Fruit fly (Drosophila melanogaster) whole organism, embryonic: ENCODE measurements around the gene RpS14a.

ENCODE experiments used
- Aef1 ChIP-seq: fragments of 200-800 bp; sonication (Bioruptor generic); IDR thresholded peaks from 3 replicates; pipeline ENCODE4 v1.3.6; 2022; ENCODE audit warnings: missing biosample characterization, missing genetic modification characterization
- Antp ChIP-seq: fragments of 200-800 bp; sonication (Bioruptor generic); optimal IDR thresholded peaks from 3 replicates; lab custom pipeline; 2016; ENCODE audit warnings: missing biosample characterization, missing genetic modification characterization
- CG11504 ChIP-seq: fragments of 200-800 bp; sonication (Bioruptor generic); optimal IDR thresholded peaks from 3 replicates; lab custom pipeline; 2019; ENCODE audit warnings: missing biosample characterization, mild to moderate bottlenecking, missing genetic modification characterization, moderate library complexity
- CG12769 ChIP-seq: fragments of 200-800 bp; sonication (Bioruptor generic); optimal IDR thresholded peaks from 2 replicates; lab custom pipeline; 2019; ENCODE audit warnings: missing biosample characterization, mild to moderate bottlenecking, missing genetic modification characterization, moderate library complexity
- CG13624 ChIP-seq: fragments of 200-800 bp; sonication (Bioruptor generic); optimal IDR thresholded peaks from 2 replicates; lab custom pipeline; 2016; ENCODE audit warnings: missing biosample characterization, missing genetic modification characterization
- CG13775 ChIP-seq: fragments of 200-800 bp; sonication (Bioruptor generic); optimal IDR thresholded peaks from 3 replicates; lab custom pipeline; 2017; ENCODE audit warnings: missing biosample characterization, mild to moderate bottlenecking, missing genetic modification characterization
- CG15479 ChIP-seq: fragments of 200-800 bp; sonication (Bioruptor generic); optimal IDR thresholded peaks from 3 replicates; lab custom pipeline; 2019; ENCODE audit warnings: missing biosample characterization, mild to moderate bottlenecking, missing genetic modification characterization, moderate library complexity
- CG18011 ChIP-seq: fragments of 200-800 bp; sonication (Bioruptor generic); optimal IDR thresholded peaks from 2 replicates; lab custom pipeline; 2017; ENCODE audit warnings: missing biosample characterization, missing genetic modification characterization, mild to moderate bottlenecking, moderate library complexity, missing genotype
- CG3163 ChIP-seq: fragments of 200-800 bp; sonication (Bioruptor generic); optimal IDR thresholded peaks from 3 replicates; lab custom pipeline; 2016; ENCODE audit warnings: missing biosample characterization, missing genetic modification characterization
- CG3407 ChIP-seq: fragments of 200-800 bp; sonication (Bioruptor generic); optimal IDR thresholded peaks from 2 replicates; lab custom pipeline; 2018; ENCODE audit warnings: missing biosample characterization, mild to moderate bottlenecking, missing genetic modification characterization
- CG34376 ChIP-seq: fragments of 200-800 bp; sonication (Bioruptor generic); optimal IDR thresholded peaks from 2 replicates; lab custom pipeline; 2018; ENCODE audit warnings: missing biosample characterization, mild to moderate bottlenecking, missing genetic modification characterization
- CG5180 ChIP-seq: fragments of 200-800 bp; sonication (Bioruptor generic); optimal IDR thresholded peaks from 3 replicates; lab custom pipeline; 2017; ENCODE audit warnings: missing biosample characterization, missing genetic modification characterization, mild to moderate bottlenecking, moderate library complexity, missing genetic modification reagents
- CG6683 ChIP-seq: fragments of 200-800 bp; sonication (Bioruptor generic); optimal IDR thresholded peaks from 2 replicates; lab custom pipeline; 2017; ENCODE audit warnings: missing biosample characterization, mild to moderate bottlenecking, missing genetic modification characterization, missing genetic modification reagents
- CG7372 ChIP-seq: fragments of 200-800 bp; sonication (Bioruptor generic); IDR thresholded peaks from 2 replicates; pipeline ENCODE4 v1.3.6; 2022; ENCODE audit warnings: missing biosample characterization, missing genetic modification characterization
- CG9215 ChIP-seq: fragments of 200-800 bp; sonication (Bioruptor generic); IDR thresholded peaks from 2 replicates; pipeline ENCODE4 v1.3.6; 2022; ENCODE audit warnings: missing biosample characterization, missing genetic modification characterization
- CrebB ChIP-seq: fragments of 200-800 bp; sonication (Bioruptor generic); optimal IDR thresholded peaks from 3 replicates; lab custom pipeline; 2018; ENCODE audit warnings: missing biosample characterization, mild to moderate bottlenecking, missing genetic modification characterization
- Dbx ChIP-seq: fragments of 200-800 bp; sonication (Bioruptor generic); IDR thresholded peaks from 3 replicates; pipeline ENCODE4 v1.3.6; 2022; ENCODE audit warnings: missing biosample characterization, missing genetic modification characterization
- Fer3 ChIP-seq: fragments of 200-800 bp; sonication (Bioruptor generic); optimal IDR thresholded peaks from 2 replicates; lab custom pipeline; 2018; ENCODE audit warnings: missing biosample characterization, mild to moderate bottlenecking, missing genetic modification characterization, moderate library complexity
- NFAT ChIP-seq: fragments of 200-800 bp; sonication (Bioruptor generic); IDR thresholded peaks from 2 replicates; pipeline ENCODE4 v1.3.6; 2022; ENCODE audit warnings: missing biosample characterization, missing genetic modification characterization
- NK7.1 ChIP-seq: fragments of 200-800 bp; sonication (Bioruptor generic); optimal IDR thresholded peaks from 3 replicates; lab custom pipeline; 2016; ENCODE audit warnings: missing biosample characterization, missing genetic modification characterization
- Nf-YC ChIP-seq: fragments of 200-800 bp; optimal IDR thresholded peaks from 3 replicates; lab custom pipeline; 2019; ENCODE audit warnings: missing biosample characterization, mild to moderate bottlenecking, missing genetic modification characterization, moderate library complexity
- NfI ChIP-seq: fragments of 200-800 bp; sonication (Bioruptor generic); optimal IDR thresholded peaks from 3 replicates; lab custom pipeline; 2018; ENCODE audit warnings: missing biosample characterization, mild to moderate bottlenecking, missing genetic modification characterization, moderate library complexity
- Pdp1 ChIP-seq, 2 experiments: fragments of 200-800 bp; sonication (Bioruptor generic); optimal IDR thresholded peaks; 3 replicates each; lab custom pipeline; 2016; ENCODE audit warnings: missing biosample characterization in 2 of 2, missing genetic modification characterization in 2 of 2, mild to moderate bottlenecking in 1 of 2, moderate library complexity in 1 of 2
- Rfx ChIP-seq: fragments of 200-800 bp; sonication (Bioruptor generic); IDR thresholded peaks from 2 replicates; pipeline ENCODE4 v1.3.6; 2022; ENCODE audit warnings: missing biosample characterization, missing genetic modification characterization
- Sry-β ChIP-seq: fragments of 200-800 bp; sonication (Bioruptor generic); optimal IDR thresholded peaks from 2 replicates; lab custom pipeline; 2018; ENCODE audit warnings: missing biosample characterization, mild to moderate bottlenecking, missing genetic modification characterization, moderate library complexity
- ab ChIP-seq: fragments of 200-800 bp; sonication (Bioruptor generic); optimal IDR thresholded peaks from 2 replicates; lab custom pipeline; 2016; ENCODE audit warnings: missing biosample characterization, missing genetic modification characterization
- al ChIP-seq: fragments of 200-800 bp; sonication (Bioruptor generic); IDR thresholded peaks from 2 replicates; pipeline ENCODE4 v1.3.6; 2022; ENCODE audit warnings: missing biosample characterization, missing genetic modification characterization
- bsh ChIP-seq, 2 experiments: fragments of 200-800 bp; sonication (Bioruptor generic); optimal IDR thresholded peaks; 2 replicates each; lab custom pipeline; 2017 to 2018; ENCODE audit warnings: mild to moderate bottlenecking in 2 of 2, missing biosample characterization in 2 of 2, missing genetic modification characterization in 2 of 2, moderate library complexity in 1 of 2
- cato ChIP-seq: fragments of 200-800 bp; sonication (Bioruptor generic); optimal IDR thresholded peaks from 2 replicates; lab custom pipeline; 2016; ENCODE audit warnings: missing biosample characterization, missing genetic modification characterization, borderline replicate concordance
- cg ChIP-seq: fragments of 200-800 bp; sonication (Bioruptor generic); optimal IDR thresholded peaks from 3 replicates; lab custom pipeline; 2019; ENCODE audit warnings: missing biosample characterization, mild to moderate bottlenecking, missing genetic modification characterization, moderate library complexity
- chinmo ChIP-seq: fragments of 200-800 bp; sonication (Bioruptor generic); IDR thresholded peaks from 4 replicates; pipeline ENCODE4 v1.3.6; 2022; ENCODE audit warnings: missing biosample characterization, missing genetic modification characterization; ENCODE audit not compliant: partially characterized antibody
- chm ChIP-seq: fragments of 200-800 bp; sonication (Bioruptor generic); IDR thresholded peaks from 2 replicates; pipeline ENCODE4 v1.3.6; 2022; ENCODE audit warnings: missing biosample characterization, missing genetic modification characterization
- dmrt99B ChIP-seq: fragments of 200-800 bp; sonication (Bioruptor generic); optimal IDR thresholded peaks from 2 replicates; lab custom pipeline; 2018; ENCODE audit warnings: missing biosample characterization, mild to moderate bottlenecking, missing genetic modification characterization, moderate library complexity
- ems ChIP-seq: fragments of 200-800 bp; sonication (Bioruptor generic); optimal IDR thresholded peaks from 3 replicates; lab custom pipeline; 2016; ENCODE audit warnings: missing biosample characterization, missing genetic modification characterization
- fd3F ChIP-seq: fragments of 200-800 bp; sonication (Bioruptor generic); optimal IDR thresholded peaks from 2 replicates; lab custom pipeline; 2018; ENCODE audit warnings: missing biosample characterization, mild to moderate bottlenecking, missing genetic modification characterization, moderate library complexity
- fru ChIP-seq: fragments of >200 bp; optimal IDR thresholded peaks from 2 replicates; lab custom pipeline; 2017
- knrl ChIP-seq: fragments of 200-800 bp; sonication (Bioruptor generic); IDR thresholded peaks from 3 replicates; pipeline ENCODE4 v1.3.6; 2022; ENCODE audit warnings: missing biosample characterization, missing genetic modification characterization; ENCODE audit not compliant: partially characterized antibody
- mirr ChIP-seq: fragments of 200-800 bp; sonication (Bioruptor generic); optimal IDR thresholded peaks from 3 replicates; lab custom pipeline; 2018; ENCODE audit warnings: missing biosample characterization, mild to moderate bottlenecking, missing genetic modification characterization
- nom ChIP-seq: fragments of 200-800 bp; sonication (Bioruptor generic); optimal IDR thresholded peaks from 2 replicates; lab custom pipeline; 2017; ENCODE audit warnings: missing biosample characterization, missing genetic modification characterization, mild to moderate bottlenecking, moderate library complexity, missing genetic modification reagents
- oc ChIP-seq: fragments of 200-800 bp; sonication (Bioruptor generic); optimal IDR thresholded peaks from 2 replicates; lab custom pipeline; 2018; ENCODE audit warnings: missing biosample characterization, mild to moderate bottlenecking, missing genetic modification characterization, moderate library complexity
- pita ChIP-seq: fragments of 200-800 bp; sonication (Bioruptor generic); optimal IDR thresholded peaks from 2 replicates; lab custom pipeline; 2017; ENCODE audit warnings: missing biosample characterization, mild to moderate bottlenecking, missing genetic modification characterization
- rib ChIP-seq: fragments of 200-800 bp; sonication (Bioruptor generic); IDR thresholded peaks from 2 replicates; pipeline ENCODE4 v1.3.6; 2022; ENCODE audit warnings: missing biosample characterization, missing genetic modification characterization
- sd ChIP-seq: fragments of 200-800 bp; sonication (Bioruptor generic); optimal IDR thresholded peaks from 3 replicates; lab custom pipeline; 2018; ENCODE audit warnings: missing biosample characterization, mild to moderate bottlenecking, missing genetic modification characterization, moderate library complexity
- seq ChIP-seq: fragments of 200-800 bp; sonication (Bioruptor generic); IDR thresholded peaks from 2 replicates; pipeline ENCODE4 v1.3.6; 2022; ENCODE audit warnings: missing biosample characterization, missing genetic modification characterization
- stc ChIP-seq: fragments of 200-800 bp; sonication (Bioruptor generic); IDR thresholded peaks from 2 replicates; pipeline ENCODE4 v1.3.6; 2022; ENCODE audit warnings: missing biosample characterization, missing genetic modification characterization
- trh ChIP-seq: fragments of 200-800 bp; sonication (Bioruptor generic); optimal IDR thresholded peaks from 2 replicates; lab custom pipeline; 2016; ENCODE audit warnings: missing biosample characterization, missing genetic modification characterization
- ttk ChIP-seq: fragments of 200-800 bp; sonication (Bioruptor generic); IDR thresholded peaks from 2 replicates; pipeline ENCODE4 v2.1.2; 2022; ENCODE audit warnings: missing biosample characterization, missing genetic modification characterization
- yki ChIP-seq: fragments of >200 bp; optimal IDR thresholded peaks from 3 replicates; lab custom pipeline; 2018
- zf30C ChIP-seq: fragments of 200-800 bp; sonication (Bioruptor generic); optimal IDR thresholded peaks from 3 replicates; lab custom pipeline; 2018; ENCODE audit warnings: missing biosample characterization, mild to moderate bottlenecking, missing genetic modification characterization

The RpS14a gene

DNA sequence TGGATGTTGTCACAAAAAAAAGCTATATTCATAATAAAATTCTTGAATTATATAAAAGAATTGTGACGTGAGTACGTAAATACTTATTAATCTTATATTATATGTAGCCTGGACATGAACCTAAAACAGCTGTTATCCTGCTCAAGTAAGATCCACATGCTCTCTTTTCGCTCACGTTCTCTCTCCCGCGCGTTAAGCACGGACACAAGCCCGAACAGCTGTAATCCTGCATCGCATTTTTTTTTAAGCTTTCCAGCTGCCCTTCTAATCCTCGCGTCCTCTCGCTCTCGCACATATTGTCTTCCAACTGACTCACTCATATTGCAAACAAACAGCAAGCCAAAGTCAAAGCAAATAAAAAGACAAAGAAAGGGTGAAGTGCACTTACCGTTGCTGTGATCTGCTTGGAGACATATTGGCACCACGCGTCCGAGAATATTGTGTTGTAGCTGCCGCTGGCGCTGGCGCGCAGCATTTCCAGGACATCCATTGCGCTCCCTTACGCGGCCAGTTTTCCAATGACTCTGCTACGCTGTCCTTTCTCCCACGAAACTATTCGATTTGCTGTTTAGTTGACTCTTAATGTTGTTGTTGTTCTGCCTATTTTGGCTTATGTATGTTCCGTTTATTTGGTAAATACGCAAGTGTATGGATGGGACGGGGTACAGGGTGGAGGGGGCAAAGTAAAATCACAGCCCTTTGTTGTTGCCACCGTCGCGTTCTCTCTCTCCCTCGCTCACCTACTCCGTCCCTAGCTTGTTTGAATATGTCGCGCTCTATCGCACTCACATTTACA is 33.7 kb downstream of the RpS14a start (continued):
- TF ChIP-seq Nf-YC (tag; lab: Kevin White, UChicago): no peak
- peak; percentile 7 for TF ChIP-seq mirr
- TF ChIP-seq CG7372 (GFP tag; lab: Robert Waterston, UW): no peak
- no peak for TF ChIP-seq stc (GFP tag; lab: Robert Waterston, UW)
- TF ChIP-seq cato (GFP tag; lab: Kevin White, UChicago): no peak
- TF ChIP-seq CrebB (tag; lab: Kevin White, UChicago): peak; percentile 2
- TF ChIP-seq seq (GFP tag; lab: Robert Waterston, UW): peak; percentile 31; the same call in 1 of the 2 replicates
- peak; percentile 17 for TF ChIP-seq CG12769
- no peak for TF ChIP-seq fru (lab: Kevin White, UChicago)
- peak; percentile 34 for TF ChIP-seq pita (GFP tag; lab: Kevin White, UChicago)
- TF ChIP-seq CG13775 (GFP tag; lab: Kevin White, UChicago): no peak
- TF ChIP-seq chm (GFP tag; lab: Robert Waterston, UW): no peak
- no peak for TF ChIP-seq CG18011

DNA sequence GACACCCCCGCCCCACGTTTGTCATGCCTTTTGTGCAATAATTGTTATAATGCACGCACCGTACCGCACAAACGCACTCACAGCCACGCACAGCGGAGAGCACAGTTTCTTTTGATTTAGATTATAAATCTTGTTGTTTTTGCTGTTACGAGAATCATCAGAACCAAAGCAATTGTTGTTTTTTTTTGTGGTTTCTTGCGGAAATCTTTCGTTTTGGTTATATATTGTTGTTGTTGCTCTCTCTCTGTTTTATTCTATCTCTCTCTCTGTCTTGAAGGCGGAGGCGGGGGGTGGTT is 34.3 kb downstream of the RpS14a start:
- TF ChIP-seq oc (tag; lab: Kevin White, UChicago): no peak
- TF ChIP-seq ab (GFP tag; lab: Kevin White, UChicago): no peak
- TF ChIP-seq chinmo (GFP tag; lab: Robert Waterston, UW): 0 out of 4 replicates have a peak, but pooled peaks have one; percentile 60
- TF ChIP-seq nom (GFP tag; lab: Kevin White, UChicago): peak; percentile 6
- no peak for TF ChIP-seq bsh (GFP tag; optimal IDR thresholded peaks at IDR 0.05; lab: Kevin White, UChicago)
- no peak for TF ChIP-seq fd3F (GFP tag; lab: Kevin White, UChicago)
- TF ChIP-seq CG15479 (GFP tag; lab: Kevin White, UChicago): peak; percentile 52
- TF ChIP-seq trh: no peak
- TF ChIP-seq CG34376 (GFP tag; lab: Kevin White, UChicago): no peak
- TF ChIP-seq NfI (GFP tag; lab: Kevin White, UChicago): no peak
- TF ChIP-seq Fer3: no peak
- TF ChIP-seq CG9215 (GFP tag; lab: Robert Waterston, UW): no peak
- no peak for TF ChIP-seq rib (GFP tag; lab: Robert Waterston, UW)
- TF ChIP-seq al: no peak
- no peak for TF ChIP-seq sd (tag; lab: Kevin White, UChicago)
- no peak for TF ChIP-seq CG11504 (tag; lab: Kevin White, UChicago)
- TF ChIP-seq Dbx (GFP tag; lab: Robert Waterston, UW): no peak
- no peak for TF ChIP-seq NK7.1 (GFP tag; lab: Kevin White, UChicago)
- no peak for TF ChIP-seq cg (GFP tag; lab: Kevin White, UChicago)
- no peak for TF ChIP-seq NFAT
- no peak for TF ChIP-seq zf30C (GFP tag; lab: Kevin White, UChicago)
- TF ChIP-seq CG13624 (GFP tag; lab: Kevin White, UChicago): no peak
- no peak for TF ChIP-seq Nf-YC (tag; lab: Kevin White, UChicago)
- TF ChIP-seq yki: no peak
- no peak for TF ChIP-seq ems
- peak in 1 of 2 experiments; percentile 52 for TF ChIP-seq Pdp1 (GFP tag; optimal IDR thresholded peaks at IDR 0.05; lab: Kevin White, UChicago)
- TF ChIP-seq Aef1 (GFP tag; lab: Robert Waterston, UW): no peak
- TF ChIP-seq Antp (GFP tag; lab: Kevin White, UChicago): no peak
- no peak for TF ChIP-seq dmrt99B (tag; lab: Kevin White, UChicago)
- TF ChIP-seq knrl: no peak
- no peak for TF ChIP-seq Rfx (GFP tag; lab: Robert Waterston, UW)
- TF ChIP-seq ttk: 0 out of 2 replicates have a peak, but pooled peaks have one; percentile 1
- no peak for TF ChIP-seq CG5180
- no peak for TF ChIP-seq Sry-β (GFP tag; lab: Kevin White, UChicago)
- no peak for TF ChIP-seq CG6683 (GFP tag; lab: Kevin White, UChicago)
- no peak for TF ChIP-seq CG3163 (GFP tag; lab: Kevin White, UChicago)
- TF ChIP-seq CG3407: no peak
